Fruit fly (Drosophila melanogaster): ENCODE results near the gene Mgat2.

dm6 chr3R:30058057-30058868 lies 36.2 kb upstream of the Mgat2 start, which contains the start of gene sima:
- TF ChIP-seq EcR (GFP tag; optimal IDR thresholded peaks at IDR 0.05) = no peak
- no peak for TF ChIP-seq CG15710 (tag; optimal IDR thresholded peaks at IDR 0.05)
- no peak for TF ChIP-seq D1 (tag; optimal IDR thresholded peaks at IDR 0.05)
- TF ChIP-seq CG12605 (GFP tag; IDR thresholded peaks at IDR 0.05) = no peak
- TF ChIP-seq gl (tag; optimal IDR thresholded peaks at IDR 0.05) = no peak
- peak; percentile 19 for TF ChIP-seq Snoo (tag; optimal IDR thresholded peaks at IDR 0.05)
- peak; percentile 64 for TF ChIP-seq Ets98B (GFP tag; IDR thresholded peaks at IDR 0.05)
- no peak for TF ChIP-seq CG32121 (GFP tag; IDR thresholded peaks at IDR 0.05)
- TF ChIP-seq CG10348 (GFP tag; IDR thresholded peaks at IDR 0.05) = no peak
- TF ChIP-seq CG8301 (tag; optimal IDR thresholded peaks at IDR 0.05) = no peak
- no peak for TF ChIP-seq CG14655 (GFP tag; optimal IDR thresholded peaks at IDR 0.05)
- TF ChIP-seq CG9948 (tag; optimal IDR thresholded peaks at IDR 0.05) = no peak
